Worm (Caenorhabditis elegans) whole organism, L2 larva: ENCODE results near the gene flp-21.

Source experiments
- ZK546.5 ChIP-seq: sonication (generic microtip); optimal IDR thresholded peaks from 2 replicates; lab custom pipeline; 2017; ENCODE audit warnings: missing biosample characterization, missing genetic modification characterization
- mbf-1 ChIP-seq: sonication (generic microtip); optimal IDR thresholded peaks from 2 replicates; lab custom pipeline; 2017; ENCODE audit warnings: missing biosample characterization, missing genetic modification characterization
- nhr-12 ChIP-seq: fragments of 150-350 bp; optimal IDR thresholded peaks from 2 replicates; lab custom pipeline; 2014; ENCODE audit warnings: missing biosample characterization, missing genetic modification characterization
- snpc-4 ChIP-seq: fragments of 150-350 bp; optimal IDR thresholded peaks from 2 replicates; lab custom pipeline; 2014; ENCODE audit warnings: missing biosample characterization, missing genetic modification characterization
- unc-55 ChIP-seq: fragments of 150-350 bp; sonication (generic microtip); optimal IDR thresholded peaks from 3 replicates; lab custom pipeline; 2014; ENCODE audit warnings: missing biosample characterization, missing genetic modification reagents, missing genetic modification characterization
- ztf-11 ChIP-seq: sonication (generic microtip); optimal IDR thresholded peaks from 2 replicates; lab custom pipeline; 2017; ENCODE audit warnings: missing biosample characterization, missing genetic modification characterization

ce11 chrV:7830952-7831351, 37.8 kb downstream of the flp-21 start:
- TF ChIP-seq nhr-12 (no peak), snpc-4 (tag; lab: Kevin White, UChicago) (no peak), ztf-11 (tag; lab: Kevin White, UChicago) (no peak), ZK546.5 (tag; lab: Kevin White, UChicago) (no peak), mbf-1 (no peak), unc-55 (GFP tag; lab: Kevin White, UChicago) (no peak)
